Fruit fly (Drosophila melanogaster) whole organism, embryonic: ENCODE measurements around the gene vnd.
A peak's percentile ranks its signal among the peaks of the same experiment; 100 is the strongest.

Experiments
- Atf6 ChIP-seq: fragments of 200-800 bp; sonication (Bioruptor generic); IDR thresholded peaks from 2 replicates; pipeline ENCODE4 v1.3.6; 2022; ENCODE audit warnings: missing biosample characterization, missing genetic modification characterization
- Blimp-1 ChIP-seq: fragments of 200-800 bp; sonication (Bioruptor generic); optimal IDR thresholded peaks from 3 replicates; lab custom pipeline; 2018; ENCODE audit warnings: missing biosample characterization, missing genetic modification characterization, mild to moderate bottlenecking, moderate library complexity, missing genetic modification reagents
- CG10543 ChIP-seq: fragments of 200-800 bp; sonication (Bioruptor generic); optimal IDR thresholded peaks from 3 replicates; lab custom pipeline; 2017; ENCODE audit warnings: missing biosample characterization, mild to moderate bottlenecking, missing genetic modification characterization, moderate library complexity
- CG10654 ChIP-seq: fragments of 200-800 bp; sonication (Bioruptor generic); optimal IDR thresholded peaks from 2 replicates; lab custom pipeline; 2016; ENCODE audit warnings: missing biosample characterization, missing genetic modification characterization
- CG10959 ChIP-seq: fragments of 200-800 bp; sonication (Bioruptor generic); IDR thresholded peaks from 2 replicates; pipeline ENCODE4 v1.3.6; 2022; ENCODE audit warnings: missing biosample characterization, missing genetic modification characterization
- CG11560 ChIP-seq: fragments of 200-800 bp; sonication (Bioruptor generic); IDR thresholded peaks from 3 replicates; pipeline ENCODE4 v1.3.6; 2022; ENCODE audit warnings: missing biosample characterization, missing genetic modification characterization
- CG12769 ChIP-seq: fragments of 200-800 bp; sonication (Bioruptor generic); optimal IDR thresholded peaks from 2 replicates; lab custom pipeline; 2019; ENCODE audit warnings: missing biosample characterization, mild to moderate bottlenecking, missing genetic modification characterization, moderate library complexity
- CG13287 ChIP-seq: fragments of 200-800 bp; sonication (Bioruptor generic); IDR thresholded peaks from 2 replicates; pipeline ENCODE4 v1.3.6; 2022; ENCODE audit warnings: missing biosample characterization, missing genetic modification characterization; ENCODE audit not compliant: partially characterized antibody
- CG13624 ChIP-seq: fragments of 200-800 bp; sonication (Bioruptor generic); optimal IDR thresholded peaks from 2 replicates; lab custom pipeline; 2016; ENCODE audit warnings: missing biosample characterization, missing genetic modification characterization
- CG15479 ChIP-seq: fragments of 200-800 bp; sonication (Bioruptor generic); optimal IDR thresholded peaks from 3 replicates; lab custom pipeline; 2019; ENCODE audit warnings: missing biosample characterization, mild to moderate bottlenecking, missing genetic modification characterization, moderate library complexity
- CG32767 ChIP-seq: fragments of 200-800 bp; sonication (Bioruptor generic); IDR thresholded peaks from 2 replicates; pipeline ENCODE4 v1.3.6; 2022; ENCODE audit warnings: missing biosample characterization, missing genetic modification characterization
- CG6854 ChIP-seq: fragments of 200-800 bp; sonication (Bioruptor generic); optimal IDR thresholded peaks from 3 replicates; lab custom pipeline; 2017; ENCODE audit warnings: missing biosample characterization, mild to moderate bottlenecking, missing genetic modification characterization
- CG7928 ChIP-seq: fragments of 200-800 bp; sonication (Bioruptor generic); optimal IDR thresholded peaks from 2 replicates; lab custom pipeline; 2017; ENCODE audit warnings: missing biosample characterization, mild to moderate bottlenecking, missing genetic modification characterization
- CG9437 ChIP-seq: fragments of 200-800 bp; sonication (Bioruptor generic); optimal IDR thresholded peaks from 2 replicates; lab custom pipeline; 2018; ENCODE audit warnings: missing biosample characterization, mild to moderate bottlenecking, missing genetic modification characterization
- D ChIP-seq, 2 experiments: fragments of 200-800 bp in 1 of 2; fragments of >200 bp in 1 of 2; sonication (Bioruptor generic) in 1 of 2; optimal IDR thresholded peaks; 2 replicates in 1 of 2; 3 replicates in 1 of 2; lab custom pipeline; 2017; ENCODE audit warnings: mild to moderate bottlenecking in 1 of 2, missing biosample characterization in 1 of 2, missing genetic modification characterization in 1 of 2, missing genetic modification reagents in 1 of 2
- Dip3 ChIP-seq: fragments of 200-800 bp; sonication (Bioruptor generic); optimal IDR thresholded peaks from 3 replicates; lab custom pipeline; 2016; ENCODE audit warnings: missing biosample characterization, missing genetic modification characterization
- E2f2 ChIP-seq: fragments of 200-800 bp; sonication (Bioruptor generic); IDR thresholded peaks from 2 replicates; pipeline ENCODE4 v1.3.6; 2022; ENCODE audit warnings: missing biosample characterization, missing genetic modification characterization
- Ets65A ChIP-seq: fragments of 200-800 bp; sonication (Bioruptor generic); peaks from one replicate; lab custom pipeline; 2016; ENCODE audit warnings: missing biosample characterization, missing genetic modification characterization
- Fer2 ChIP-seq: fragments of 200-800 bp; sonication (Bioruptor generic); optimal IDR thresholded peaks from 2 replicates; lab custom pipeline; 2018; ENCODE audit warnings: missing biosample characterization, mild to moderate bottlenecking, missing genetic modification characterization, moderate library complexity
- Gug ChIP-seq: fragments of 200-800 bp; sonication (Bioruptor generic); IDR thresholded peaks from 4 replicates; pipeline ENCODE4 v1.3.6; 2022; ENCODE audit warnings: missing biosample characterization, missing genetic modification characterization
- HLHmδ ChIP-seq: fragments of 200-800 bp; sonication (Bioruptor generic); optimal IDR thresholded peaks from 2 replicates; lab custom pipeline; 2018; ENCODE audit warnings: missing biosample characterization, mild to moderate bottlenecking, missing genetic modification characterization, moderate library complexity
- HmgD ChIP-seq: fragments of 200-800 bp; sonication (Bioruptor generic); optimal IDR thresholded peaks from 3 replicates; lab custom pipeline; 2016; ENCODE audit warnings: missing biosample characterization, missing genetic modification characterization
- MBD-R2 ChIP-seq: fragments of 200-800 bp; sonication (Bioruptor generic); IDR thresholded peaks from 2 replicates; pipeline ENCODE4 v1.3.6; 2022; ENCODE audit warnings: missing biosample characterization, missing genetic modification characterization
- MESR4 ChIP-seq: fragments of 200-800 bp; sonication (Bioruptor generic); optimal IDR thresholded peaks from 2 replicates; lab custom pipeline; 2018; ENCODE audit warnings: missing biosample characterization, mild to moderate bottlenecking, missing genetic modification characterization, moderate library complexity
- Mrtf ChIP-seq: fragments of 200-800 bp; sonication (Bioruptor generic); IDR thresholded peaks from 3 replicates; pipeline ENCODE4 v1.3.6; 2022; ENCODE audit warnings: missing biosample characterization, missing genetic modification characterization
- Myb ChIP-seq: fragments of 200-800 bp; sonication (Bioruptor generic); optimal IDR thresholded peaks from 2 replicates; lab custom pipeline; 2016; ENCODE audit warnings: missing biosample characterization, missing genetic modification characterization
- Oli ChIP-seq: fragments of 200-800 bp; sonication (Bioruptor generic); optimal IDR thresholded peaks from 2 replicates; lab custom pipeline; 2018; ENCODE audit warnings: missing biosample characterization, mild to moderate bottlenecking, missing genetic modification characterization, moderate library complexity
- Opbp ChIP-seq: fragments of 200-800 bp; sonication (Bioruptor generic); IDR thresholded peaks from 3 replicates; pipeline ENCODE4 v1.3.6; 2022; ENCODE audit warnings: missing biosample characterization, missing genetic modification characterization; ENCODE audit not compliant: partially characterized antibody
- Rx ChIP-seq: fragments of 200-800 bp; sonication (Bioruptor generic); IDR thresholded peaks from 2 replicates; pipeline ENCODE4 v1.3.6; 2022; ENCODE audit warnings: missing biosample characterization, missing genetic modification characterization
- Xrp1 ChIP-seq: fragments of 200-800 bp; sonication (Bioruptor generic); IDR thresholded peaks from 2 replicates; pipeline ENCODE4 v1.3.6; 2022; ENCODE audit warnings: missing biosample characterization, missing genetic modification characterization
- amos ChIP-seq: fragments of 200-800 bp; sonication (Bioruptor generic); IDR thresholded peaks from 2 replicates; pipeline ENCODE4 v1.3.6; 2022; ENCODE audit warnings: missing biosample characterization, missing genetic modification characterization; ENCODE audit not compliant: partially characterized antibody
- ara ChIP-seq: fragments of 200-800 bp; sonication (Bioruptor generic); IDR thresholded peaks from 2 replicates; pipeline ENCODE4 v1.3.6; 2022; ENCODE audit warnings: missing biosample characterization, missing genetic modification characterization
- ato ChIP-seq: fragments of 200-800 bp; sonication (Bioruptor generic); IDR thresholded peaks from 2 replicates; pipeline ENCODE4 v1.3.6; 2022; ENCODE audit warnings: missing biosample characterization, missing genetic modification characterization; ENCODE audit not compliant: partially characterized antibody
- cad ChIP-seq: fragments of >200 bp; optimal IDR thresholded peaks from 2 replicates; lab custom pipeline; 2017; ENCODE audit warnings: missing biosample characterization, missing genetic modification characterization
- caup ChIP-seq: fragments of 200-800 bp; sonication (Bioruptor generic); optimal IDR thresholded peaks from 3 replicates; lab custom pipeline; 2017; ENCODE audit warnings: missing biosample characterization, mild to moderate bottlenecking, missing genetic modification characterization, moderate library complexity; ENCODE audit not compliant: severe bottlenecking
- dan ChIP-seq: fragments of 200-800 bp; sonication (Bioruptor generic); IDR thresholded peaks from 2 replicates; pipeline ENCODE4 v1.3.6; 2022; ENCODE audit warnings: missing biosample characterization, missing genetic modification characterization
- jing ChIP-seq: fragments of 200-800 bp; sonication (Bioruptor generic); optimal IDR thresholded peaks from 2 replicates; lab custom pipeline; 2018; ENCODE audit warnings: missing biosample characterization, mild to moderate bottlenecking, missing genetic modification characterization
- kni ChIP-seq: fragments of 200-800 bp; sonication (Bioruptor generic); optimal IDR thresholded peaks from 3 replicates; lab custom pipeline; 2017; ENCODE audit warnings: mild to moderate bottlenecking, missing biosample characterization, missing genetic modification reagents, missing genetic modification characterization
- mirr ChIP-seq: fragments of 200-800 bp; sonication (Bioruptor generic); optimal IDR thresholded peaks from 3 replicates; lab custom pipeline; 2018; ENCODE audit warnings: missing biosample characterization, mild to moderate bottlenecking, missing genetic modification characterization
- nmo ChIP-seq: fragments of 200-800 bp; sonication (Bioruptor generic); optimal IDR thresholded peaks from 2 replicates; lab custom pipeline; 2018; ENCODE audit warnings: missing biosample characterization, mild to moderate bottlenecking, missing genetic modification characterization, moderate library complexity
- sens ChIP-seq: fragments of 200-800 bp; sonication (Bioruptor generic); peaks from one replicate; lab custom pipeline; 2016; ENCODE audit warnings: missing biosample characterization, missing genetic modification characterization

Gene vnd

DNA sequence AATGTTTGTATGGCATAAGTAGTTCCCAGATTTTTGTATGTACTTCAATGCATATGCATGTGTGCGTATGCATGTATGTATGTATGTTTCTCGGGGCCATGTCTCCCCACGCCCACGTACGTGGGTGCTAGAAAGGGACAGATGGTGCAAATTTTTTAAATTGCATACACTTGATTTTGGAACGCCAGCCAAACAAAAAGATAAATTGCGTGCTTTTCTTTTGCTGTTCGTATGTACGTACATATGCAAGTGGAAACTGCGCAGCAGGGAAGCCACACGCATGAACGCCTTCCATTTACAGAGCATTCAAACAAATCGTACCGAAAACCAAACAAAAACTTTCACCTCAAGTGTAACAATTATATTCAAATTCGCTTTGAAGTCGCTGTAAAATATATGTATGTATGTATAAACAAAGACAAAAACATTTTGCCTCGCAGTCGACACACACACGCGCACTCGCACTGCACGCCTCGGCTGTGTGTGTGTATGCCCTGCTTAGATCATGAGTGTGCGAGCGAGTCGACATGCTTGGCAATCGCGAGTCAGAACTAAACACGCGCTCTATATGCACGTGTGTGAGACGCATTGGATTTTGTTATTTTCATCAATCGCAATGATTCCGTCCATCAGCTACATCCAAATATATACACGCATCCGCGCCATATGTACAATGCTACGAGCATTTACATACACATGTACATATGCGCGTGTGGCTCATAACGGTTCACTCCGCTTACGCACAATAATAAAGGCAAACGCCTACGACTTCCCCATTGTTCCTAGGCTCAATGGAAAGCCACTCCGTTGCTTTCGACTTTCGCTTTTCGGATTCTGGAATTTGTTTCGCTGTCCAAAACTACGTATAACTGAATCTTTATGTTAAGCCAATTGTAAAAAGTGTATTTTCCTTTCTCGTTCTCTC lies 54.9 kb downstream of the vnd start (continued):
- TF ChIP-seq Ets65A (GFP tag; lab: Kevin White, UChicago) (no peak), CG12769 (tag; lab: Kevin White, UChicago) (peak; percentile 40), CG6854 (GFP tag; lab: Kevin White, UChicago) (no peak), CG10543 (peak; percentile 47), Fer2 (tag; lab: Kevin White, UChicago) (no peak), nmo (GFP tag; lab: Kevin White, UChicago) (peak; percentile 4), caup (GFP tag; lab: Kevin White, UChicago) (no peak), MESR4 (peak; percentile 50), Dip3 (GFP tag; lab: Kevin White, UChicago) (no peak), CG32767 (GFP tag; lab: Robert Waterston, UW) (0 out of 2 replicates have a peak, but pooled peaks have one; percentile 39), HmgD (no peak), CG15479 (GFP tag; lab: Kevin White, UChicago) (peak; percentile 63), Blimp-1 (GFP tag; lab: Kevin White, UChicago) (peak; percentile 82), ara (no peak), Mrtf (GFP tag; lab: Robert Waterston, UW) (no peak), D (optimal IDR thresholded peaks at IDR 0.05; lab: Kevin White, UChicago) (no peak), D (GFP tag; optimal IDR thresholded peaks at IDR 0.05; lab: Kevin White, UChicago) (no peak), CG9437 (GFP tag; lab: Kevin White, UChicago) (no peak), dan (GFP tag; lab: Robert Waterston, UW) (no peak), HLHmδ (GFP tag; lab: Kevin White, UChicago) (peak; percentile 53), E2f2 (no peak), CG10959 (GFP tag; lab: Robert Waterston, UW) (no peak), Rx (GFP tag; lab: Robert Waterston, UW) (no peak), CG10654 (GFP tag; lab: Kevin White, UChicago) (no peak), Atf6 (GFP tag; lab: Robert Waterston, UW) (no peak), CG13624 (GFP tag; lab: Kevin White, UChicago) (peak; percentile 46), cad (GFP tag; lab: Kevin White, UChicago) (no peak), Gug (no peak), CG11560 (tag; lab: Robert Waterston, UW) (no peak), Xrp1 (GFP tag; lab: Robert Waterston, UW) (0 out of 2 replicates have a peak, but pooled peaks have one; percentile 7), jing (GFP tag; lab: Kevin White, UChicago) (no peak), ato (GFP tag; lab: Robert Waterston, UW) (no peak), mirr (no peak), Oli (tag; lab: Kevin White, UChicago) (no peak), sens (peak; percentile 86), kni (GFP tag; lab: Kevin White, UChicago) (peak; percentile 56)
- TF ChIP-seq, all 482 proteins: peak for 42

DNA sequence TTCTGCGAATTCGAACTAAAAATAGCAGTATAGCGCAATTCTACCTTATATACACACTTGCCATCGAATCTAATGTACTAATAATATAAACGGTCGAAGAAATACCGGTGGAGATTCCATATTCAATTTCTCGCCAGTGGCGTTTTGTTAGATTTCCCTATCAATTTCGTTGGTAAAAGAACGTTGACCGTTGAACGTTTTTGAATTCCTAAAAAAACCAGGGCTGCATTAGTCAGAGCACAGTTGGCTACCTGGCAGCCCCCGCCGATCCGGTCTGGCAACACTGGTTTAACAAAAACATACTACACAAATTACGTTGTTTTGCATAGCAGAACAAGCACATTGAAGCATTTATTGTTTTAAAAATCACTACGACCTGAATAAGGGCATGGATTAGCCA lies 62.0 kb downstream of the vnd start:
- peak; percentile 48; the same call in 1 of the 2 replicates for TF ChIP-seq CG13287 (GFP tag; lab: Robert Waterston, UW)
- TF ChIP-seq CG7928 (GFP tag; lab: Kevin White, UChicago) = peak; percentile 41
- peak; percentile 82 for TF ChIP-seq Myb (GFP tag; lab: Kevin White, UChicago)
- peak; percentile 10; the same call in 1 of the 2 replicates for TF ChIP-seq MBD-R2 (GFP tag; lab: Robert Waterston, UW)
- peak; percentile 37; the same call in 1 of the 2 replicates for TF ChIP-seq amos (GFP tag; lab: Robert Waterston, UW)
- peak; percentile 28; the same call in 1 of the 3 replicates for TF ChIP-seq Opbp (GFP tag; lab: Robert Waterston, UW)
- peak; percentile 62 for TF ChIP-seq E2f2
